Fruit fly (Drosophila melanogaster) whole organism, embryonic: Measurements from ENCODE around the gene CG8066.
A peak's percentile ranks its signal among the peaks of the same experiment; 100 is the strongest.

ENCODE experiments used
- ATbp ChIP-seq: fragments of 200-800 bp; sonication (Bioruptor generic); optimal IDR thresholded peaks from 2 replicates; lab custom pipeline; 2017; ENCODE audit warnings: missing biosample characterization, mild to moderate bottlenecking, missing genetic modification characterization, missing genetic modification reagents
- Aef1 ChIP-seq: fragments of 200-800 bp; sonication (Bioruptor generic); IDR thresholded peaks from 3 replicates; pipeline ENCODE4 v1.3.6; 2022; ENCODE audit warnings: missing biosample characterization, missing genetic modification characterization
- BtbVII ChIP-seq: fragments of 200-800 bp; sonication (Bioruptor generic); optimal IDR thresholded peaks from 3 replicates; lab custom pipeline; 2017; ENCODE audit warnings: missing biosample characterization, mild to moderate bottlenecking, missing genetic modification characterization
- CG10431 ChIP-seq: fragments of 200-800 bp; sonication (Bioruptor generic); optimal IDR thresholded peaks from 3 replicates; lab custom pipeline; 2018; ENCODE audit warnings: missing biosample characterization, mild to moderate bottlenecking, missing genetic modification characterization
- CG10565 ChIP-seq: fragments of 200-800 bp; sonication (Bioruptor generic); optimal IDR thresholded peaks from 3 replicates; lab custom pipeline; 2016; ENCODE audit warnings: missing biosample characterization, mild to moderate bottlenecking, missing genetic modification characterization
- CG10979 ChIP-seq: fragments of 200-800 bp; sonication (Bioruptor generic); optimal IDR thresholded peaks from 2 replicates; lab custom pipeline; 2018; ENCODE audit warnings: missing biosample characterization, mild to moderate bottlenecking, missing genetic modification characterization, moderate library complexity
- CG11456 ChIP-seq: fragments of 200-800 bp; sonication (Bioruptor generic); IDR thresholded peaks from 3 replicates; pipeline ENCODE4 v1.3.6; 2022; ENCODE audit warnings: missing biosample characterization, missing genetic modification characterization
- CG11560 ChIP-seq: fragments of 200-800 bp; sonication (Bioruptor generic); IDR thresholded peaks from 3 replicates; pipeline ENCODE4 v1.3.6; 2022; ENCODE audit warnings: missing biosample characterization, missing genetic modification characterization
- CG12104 ChIP-seq: fragments of 200-800 bp; sonication (Bioruptor generic); optimal IDR thresholded peaks from 3 replicates; lab custom pipeline; 2016; ENCODE audit warnings: missing biosample characterization, missing genetic modification characterization
- CG15601 ChIP-seq: fragments of 200-800 bp; sonication (Bioruptor generic); optimal IDR thresholded peaks from 3 replicates; lab custom pipeline; 2019; ENCODE audit warnings: missing biosample characterization, mild to moderate bottlenecking, missing genetic modification characterization, moderate library complexity
- CG1602 ChIP-seq: fragments of 200-800 bp; sonication (Bioruptor generic); optimal IDR thresholded peaks from 3 replicates; lab custom pipeline; 2016; ENCODE audit warnings: missing biosample characterization, missing genetic modification characterization
- CG2199 ChIP-seq: fragments of 200-800 bp; sonication (Bioruptor generic); IDR thresholded peaks from 3 replicates; pipeline ENCODE4 v1.3.6; 2022; ENCODE audit warnings: missing biosample characterization, missing genetic modification characterization
- CG6654 ChIP-seq: fragments of 200-800 bp; sonication (Bioruptor generic); optimal IDR thresholded peaks from 2 replicates; lab custom pipeline; 2017; ENCODE audit warnings: missing biosample characterization, mild to moderate bottlenecking, missing genetic modification characterization
- CG7745 ChIP-seq: fragments of 200-800 bp; sonication (Bioruptor generic); optimal IDR thresholded peaks from 2 replicates; lab custom pipeline; 2018; ENCODE audit warnings: missing biosample characterization, mild to moderate bottlenecking, missing genetic modification characterization, moderate library complexity
- CkIIα-i1 ChIP-seq: fragments of 200-800 bp; sonication (Bioruptor generic); IDR thresholded peaks from 2 replicates; pipeline ENCODE4 v1.3.6; 2022; ENCODE audit warnings: missing biosample characterization, missing genetic modification characterization
- D19A ChIP-seq: fragments of 200-800 bp; optimal IDR thresholded peaks from 3 replicates; lab custom pipeline; 2019; ENCODE audit warnings: missing biosample characterization, mild to moderate bottlenecking, missing genetic modification characterization, moderate library complexity
- Eip74EF ChIP-seq, 2 experiments: fragments of 200-800 bp in 1 of 2; fragments of >200 bp in 1 of 2; sonication (Bioruptor generic) in 1 of 2; optimal IDR thresholded peaks; 2 replicates each; lab custom pipeline; 2017 to 2019; ENCODE audit warnings: missing biosample characterization in 2 of 2, missing genetic modification characterization in 2 of 2, mild to moderate bottlenecking in 1 of 2, moderate library complexity in 1 of 2
- HmgD ChIP-seq: fragments of 200-800 bp; sonication (Bioruptor generic); optimal IDR thresholded peaks from 3 replicates; lab custom pipeline; 2016; ENCODE audit warnings: missing biosample characterization, missing genetic modification characterization
- Meics ChIP-seq: fragments of 200-800 bp; sonication (Bioruptor generic); optimal IDR thresholded peaks from 2 replicates; lab custom pipeline; 2017; ENCODE audit warnings: missing biosample characterization, mild to moderate bottlenecking, missing genetic modification characterization
- Neu2 ChIP-seq: fragments of 200-800 bp; sonication (Bioruptor generic); optimal IDR thresholded peaks from 3 replicates; lab custom pipeline; 2016; ENCODE audit warnings: missing biosample characterization, missing genetic modification characterization, borderline replicate concordance
- Optix ChIP-seq: fragments of 200-800 bp; sonication (Bioruptor generic); IDR thresholded peaks from 3 replicates; pipeline ENCODE4 v1.3.6; 2022; ENCODE audit warnings: missing biosample characterization, missing genetic modification characterization
- Ptx1 ChIP-seq: fragments of 200-800 bp; sonication (Bioruptor generic); IDR thresholded peaks from 2 replicates; pipeline ENCODE4 v1.3.6; 2022; ENCODE audit warnings: missing biosample characterization, missing genetic modification characterization
- Ssrp ChIP-seq: fragments of 200-800 bp; sonication (Bioruptor generic); optimal IDR thresholded peaks from 2 replicates; lab custom pipeline; 2018; ENCODE audit warnings: missing biosample characterization, mild to moderate bottlenecking, missing genetic modification characterization, moderate library complexity
- ase ChIP-seq: fragments of 200-800 bp; sonication (Bioruptor generic); IDR thresholded peaks from 3 replicates; pipeline ENCODE4 v1.3.6; 2022; ENCODE audit warnings: missing biosample characterization, missing genetic modification characterization
- bab2 ChIP-seq: fragments of 200-800 bp; sonication (Bioruptor generic); optimal IDR thresholded peaks from 2 replicates; lab custom pipeline; 2016; ENCODE audit warnings: missing biosample characterization, missing genetic modification characterization
- bigmax ChIP-seq: fragments of 200-800 bp; sonication (Bioruptor generic); optimal IDR thresholded peaks from 2 replicates; lab custom pipeline; 2018; ENCODE audit warnings: missing biosample characterization, mild to moderate bottlenecking, missing genetic modification characterization
- bsh ChIP-seq, 2 experiments: fragments of 200-800 bp; sonication (Bioruptor generic); optimal IDR thresholded peaks; 2 replicates each; lab custom pipeline; 2017 to 2018; ENCODE audit warnings: mild to moderate bottlenecking in 2 of 2, missing biosample characterization in 2 of 2, missing genetic modification characterization in 2 of 2, moderate library complexity in 1 of 2
- chinmo ChIP-seq: fragments of 200-800 bp; sonication (Bioruptor generic); IDR thresholded peaks from 4 replicates; pipeline ENCODE4 v1.3.6; 2022; ENCODE audit warnings: missing biosample characterization, missing genetic modification characterization; ENCODE audit not compliant: partially characterized antibody
- crc ChIP-seq: fragments of 200-800 bp; sonication (Bioruptor generic); optimal IDR thresholded peaks from 2 replicates; lab custom pipeline; 2016; ENCODE audit warnings: missing biosample characterization, missing genetic modification characterization
- croc ChIP-seq: fragments of 200-800 bp; sonication (Bioruptor generic); conservative IDR thresholded peaks from 3 replicates; pipeline ENCODE4 v1.3.6; 2022; ENCODE audit warnings: missing biosample characterization, missing genetic modification characterization
- crp ChIP-seq, 2 experiments: fragments of 200-800 bp; sonication (Bioruptor generic); optimal IDR thresholded peaks; 2 replicates in 1 of 2; 3 replicates in 1 of 2; lab custom pipeline; 2017; ENCODE audit warnings: missing biosample characterization in 2 of 2, missing genetic modification characterization in 2 of 2, mild to moderate bottlenecking in 1 of 2, moderate library complexity in 1 of 2
- fd102C ChIP-seq: fragments of 200-800 bp; sonication (Bioruptor generic); optimal IDR thresholded peaks from 2 replicates; lab custom pipeline; 2018; ENCODE audit warnings: missing biosample characterization, mild to moderate bottlenecking, missing genetic modification characterization, moderate library complexity
- fd64A ChIP-seq: fragments of 200-800 bp; sonication (Bioruptor generic); optimal IDR thresholded peaks from 3 replicates; lab custom pipeline; 2018; ENCODE audit warnings: missing biosample characterization, mild to moderate bottlenecking, missing genetic modification characterization
- fd96Cb ChIP-seq: fragments of 200-800 bp; sonication (Bioruptor generic); optimal IDR thresholded peaks from 2 replicates; lab custom pipeline; 2018; ENCODE audit warnings: missing biosample characterization, mild to moderate bottlenecking, missing genetic modification characterization, moderate library complexity
- gsb ChIP-seq: fragments of 200-800 bp; sonication (Bioruptor generic); IDR thresholded peaks from 2 replicates; pipeline ENCODE4 v1.3.6; 2022; ENCODE audit warnings: missing biosample characterization, missing genetic modification characterization
- hb ChIP-seq: fragments of 200-800 bp; sonication (Bioruptor generic); IDR thresholded peaks from 3 replicates; pipeline ENCODE4 v1.3.6; 2022; ENCODE audit warnings: missing biosample characterization, missing genetic modification characterization; ENCODE audit not compliant: partially characterized antibody
- kah ChIP-seq: fragments of 200-800 bp; sonication (Bioruptor generic); optimal IDR thresholded peaks from 2 replicates; lab custom pipeline; 2018; ENCODE audit warnings: missing biosample characterization, mild to moderate bottlenecking, missing genetic modification characterization
- mirr ChIP-seq: fragments of 200-800 bp; sonication (Bioruptor generic); optimal IDR thresholded peaks from 3 replicates; lab custom pipeline; 2018; ENCODE audit warnings: missing biosample characterization, mild to moderate bottlenecking, missing genetic modification characterization
- onecut ChIP-seq: fragments of 200-800 bp; sonication (Bioruptor generic); IDR thresholded peaks from 2 replicates; pipeline ENCODE4 v1.3.6; 2022; ENCODE audit warnings: missing biosample characterization, missing genetic modification characterization
- pfk ChIP-seq: fragments of 200-800 bp; sonication (Bioruptor generic); optimal IDR thresholded peaks from 2 replicates; lab custom pipeline; 2018; ENCODE audit warnings: missing biosample characterization, mild to moderate bottlenecking, missing genetic modification characterization, moderate library complexity
- salm ChIP-seq: fragments of 200-800 bp; sonication (Bioruptor generic); optimal IDR thresholded peaks from 2 replicates; lab custom pipeline; 2018; ENCODE audit warnings: missing biosample characterization, mild to moderate bottlenecking, missing genetic modification characterization
- sens ChIP-seq: fragments of 200-800 bp; sonication (Bioruptor generic); peaks from one replicate; lab custom pipeline; 2016; ENCODE audit warnings: missing biosample characterization, missing genetic modification characterization
- seq ChIP-seq: fragments of 200-800 bp; sonication (Bioruptor generic); IDR thresholded peaks from 2 replicates; pipeline ENCODE4 v1.3.6; 2022; ENCODE audit warnings: missing biosample characterization, missing genetic modification characterization
- sna ChIP-seq: fragments of 200-800 bp; sonication (Bioruptor generic); IDR thresholded peaks from 2 replicates; pipeline ENCODE4 v1.3.6; 2022; ENCODE audit warnings: missing biosample characterization, missing genetic modification characterization; ENCODE audit not compliant: partially characterized antibody
- sob ChIP-seq: fragments of 200-800 bp; sonication (Bioruptor generic); IDR thresholded peaks from 2 replicates; pipeline ENCODE4 v1.3.6; 2022; ENCODE audit warnings: missing biosample characterization, missing genetic modification characterization
- trem ChIP-seq: fragments of 200-800 bp; optimal IDR thresholded peaks from 3 replicates; lab custom pipeline; 2019; ENCODE audit warnings: missing biosample characterization, mild to moderate bottlenecking, missing genetic modification characterization, moderate library complexity
- tx ChIP-seq: fragments of 200-800 bp; sonication (Bioruptor generic); optimal IDR thresholded peaks from 2 replicates; lab custom pipeline; 2016; ENCODE audit warnings: missing biosample characterization, missing genetic modification characterization
- zen2 ChIP-seq: fragments of 200-800 bp; sonication (Bioruptor generic); IDR thresholded peaks from 3 replicates; pipeline ENCODE4 v1.3.6; 2022; ENCODE audit warnings: missing biosample characterization, missing genetic modification characterization; ENCODE audit not compliant: partially characterized antibody

The CG8066 gene

DNA sequence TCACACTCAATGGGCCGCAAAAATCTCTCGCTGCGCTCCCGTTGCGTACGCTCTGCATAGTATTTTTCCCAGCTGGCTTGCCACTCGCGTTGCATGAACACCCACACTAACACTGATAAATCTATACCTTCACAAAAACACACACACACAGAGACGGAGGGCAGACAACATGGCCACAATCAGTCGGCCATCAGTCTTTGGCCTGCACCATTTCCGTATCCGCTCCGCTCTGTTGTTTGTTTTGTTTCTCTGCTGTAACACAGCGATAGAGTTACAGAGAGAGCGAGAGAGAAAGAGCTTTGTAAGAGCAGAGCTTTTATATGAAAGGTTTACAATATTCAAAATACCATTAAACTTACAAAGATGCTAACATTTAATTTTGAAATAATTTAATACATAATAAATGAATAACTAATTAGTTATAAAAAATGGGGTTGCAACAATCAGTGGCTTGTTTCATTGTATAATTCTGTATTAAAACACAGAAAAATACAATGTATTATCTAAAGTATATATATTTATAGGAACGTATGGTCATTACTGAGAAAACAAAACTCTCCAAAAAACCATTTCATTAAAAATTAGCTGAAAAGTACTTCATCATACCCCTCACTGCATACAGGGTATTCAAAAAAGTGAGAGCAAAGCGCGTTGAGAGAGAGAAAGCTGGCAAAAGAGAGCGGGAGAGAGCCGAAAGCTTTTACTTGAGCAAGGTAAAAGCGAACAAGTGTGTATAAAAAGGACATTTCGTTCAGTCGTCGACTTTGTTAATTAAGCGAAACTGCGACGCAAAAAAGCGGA lies 40.4 kb upstream of the CG8066 start, which contains the start of gene CG14853 (continued):
- TF ChIP-seq sob (GFP tag; lab: Robert Waterston, UW) (peak; percentile 66), CG1602 (GFP tag; lab: Kevin White, UChicago) (peak; percentile 81), Optix (GFP tag; lab: Robert Waterston, UW) (no peak), ase (GFP tag; lab: Robert Waterston, UW) (peak; percentile 67; the same call in 2 of the 3 replicates), CG11560 (tag; lab: Robert Waterston, UW) (no peak), chinmo (no peak), fd64A (GFP tag; lab: Kevin White, UChicago) (peak; percentile 85), Ptx1 (GFP tag; lab: Robert Waterston, UW) (peak; percentile 76), seq (GFP tag; lab: Robert Waterston, UW) (peak; percentile 81; the same call in 1 of the 2 replicates), fd102C (GFP tag; lab: Kevin White, UChicago) (no peak), crp (GFP tag; optimal IDR thresholded peaks at IDR 0.05; lab: Kevin White, UChicago) (peak in 1 of 2 experiments; percentile 22), bab2 (no peak), croc (peak; percentile 66), CG12104 (GFP tag; lab: Kevin White, UChicago) (peak; percentile 38), sens (GFP tag; lab: Kevin White, UChicago) (peak; percentile 86), CG10431 (GFP tag; lab: Kevin White, UChicago) (peak; percentile 64), CG10565 (GFP tag; lab: Kevin White, UChicago) (no peak), CkIIα-i1 (GFP tag; lab: Robert Waterston, UW) (no peak), D19A (tag; lab: Kevin White, UChicago) (peak; percentile 76), CG10979 (peak; percentile 62), gsb (GFP tag; lab: Robert Waterston, UW) (peak; percentile 51), CG15601 (tag; lab: Kevin White, UChicago) (peak; percentile 83), mirr (GFP tag; lab: Kevin White, UChicago) (peak; percentile 78), onecut (GFP tag; lab: Robert Waterston, UW) (peak; percentile 58), hb (GFP tag; lab: Robert Waterston, UW) (no peak), tx (GFP tag; lab: Kevin White, UChicago) (no peak), Neu2 (GFP tag; lab: Kevin White, UChicago) (no peak), CG6654 (GFP tag; lab: Kevin White, UChicago) (peak; percentile 1), kah (peak; percentile 48), pfk (GFP tag; lab: Kevin White, UChicago) (peak; percentile 65), Ssrp (tag; lab: Kevin White, UChicago) (peak; percentile 92), CG2199 (GFP tag; lab: Robert Waterston, UW) (no peak), ATbp (GFP tag; lab: Kevin White, UChicago) (peak; percentile 76), bigmax (GFP tag; lab: Kevin White, UChicago) (peak; percentile 50), CG11456 (peak; percentile 72), bsh (GFP tag; optimal IDR thresholded peaks at IDR 0.05; lab: Kevin White, UChicago) (peak in 1 of 2 experiments; percentile 88), salm (no peak), crc (GFP tag; lab: Kevin White, UChicago) (no peak), BtbVII (GFP tag; lab: Kevin White, UChicago) (peak; percentile 62), sna (GFP tag; lab: Robert Waterston, UW) (no peak), Eip74EF (GFP tag; optimal IDR thresholded peaks at IDR 0.05; lab: Kevin White, UChicago) (peak in 1 of 2 experiments; percentile 80), Meics (peak; percentile 77), Aef1 (GFP tag; lab: Robert Waterston, UW) (peak; percentile 72), zen2 (no peak), trem (tag; lab: Kevin White, UChicago) (peak; percentile 18), CG7745 (tag; lab: Kevin White, UChicago) (no peak), fd96Cb (tag; lab: Kevin White, UChicago) (peak; percentile 64), HmgD (GFP tag; lab: Kevin White, UChicago) (no peak)
